Worm (Caenorhabditis elegans): ENCODE measurements around the gene Y105C5A.1273.
A peak's percentile ranks its signal among the peaks of the same experiment; 100 is the strongest.

The Y105C5A.1273 gene

DNA sequence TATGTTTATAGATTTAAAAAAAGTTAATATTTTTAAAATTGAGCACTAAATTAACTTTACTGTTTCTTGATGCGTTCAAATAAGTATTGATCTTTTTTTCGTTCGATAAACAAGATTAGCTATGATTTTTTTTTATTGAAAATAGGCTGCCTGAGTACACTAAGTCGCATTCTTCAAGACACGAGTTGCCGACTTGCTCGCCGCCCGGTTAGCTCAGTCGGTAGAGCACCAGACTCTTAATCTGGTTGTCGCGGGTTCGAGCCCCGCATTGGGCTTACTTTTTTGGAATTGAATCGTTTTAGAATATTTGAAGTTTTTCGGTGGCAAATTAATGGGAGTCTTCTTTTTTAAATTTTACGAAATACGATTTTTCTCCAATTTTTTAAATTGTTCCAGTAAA is 2.3 kb downstream of the Y105C5A.1273 start (continued):
- TF ChIP-seq B0336.3 (GFP tag; IDR thresholded peaks at IDR 0.05) (no peak), attf-6 (GFP tag; IDR thresholded peaks at IDR 0.05) (peak; percentile 98), nfya-1 (tag; optimal IDR thresholded peaks at IDR 0.05; ENCODE audit: borderline replicate concordance, insufficient read depth) (no peak), snpc-1.3 (tag; optimal IDR thresholded peaks at IDR 0.05; ENCODE audit: insufficient read depth) (peak; percentile 64), sdz-38 (tag; optimal IDR thresholded peaks at IDR 0.05) (no peak), F52B5.7 (tag; optimal IDR thresholded peaks at IDR 0.05) (no peak), F55B11.4 (tag; optimal IDR thresholded peaks at IDR 0.05; ENCODE audit: borderline replicate concordance, insufficient read depth) (no peak), akir-1 (GFP tag; optimal IDR thresholded peaks at IDR 0.05) (no peak), F57C9.4 (tag; optimal IDR thresholded peaks at IDR 0.05) (no peak), somi-1 (GFP tag; optimal IDR thresholded peaks at IDR 0.05) (no peak), B0035.1 (tag; optimal IDR thresholded peaks at IDR 0.05) (no peak), repo-1 (tag; optimal IDR thresholded peaks at IDR 0.05) (no peak), F22D6.2 (tag; optimal IDR thresholded peaks at IDR 0.05) (no peak), efl-1 (GFP tag; optimal IDR thresholded peaks at IDR 0.05) (no peak), snpc-1.1 (tag; optimal IDR thresholded peaks at IDR 0.05; ENCODE audit: insufficient read depth) (peak; percentile 62), him-1 (tag; optimal IDR thresholded peaks at IDR 0.05) (peak; percentile 21), snpc-3.4 (tag; optimal IDR thresholded peaks at IDR 0.05) (no peak), F10E7.11 (tag; optimal IDR thresholded peaks at IDR 0.05) (no peak), ceh-91 (GFP tag; IDR thresholded peaks at IDR 0.05) (no peak), chd-7 (tag; optimal IDR thresholded peaks at IDR 0.05) (no peak), madf-6 (GFP tag; IDR thresholded peaks at IDR 0.05) (no peak), atf-7 (tag; optimal IDR thresholded peaks at IDR 0.05) (no peak), Y79H2A.3 (GFP tag; conservative IDR thresholded peaks at IDR 0.05) (no peak), attf-5 (GFP tag; optimal IDR thresholded peaks at IDR 0.05) (no peak), F39B2.1 (GFP tag; IDR thresholded peaks at IDR 0.05) (no peak), mes-4 (tag; optimal IDR thresholded peaks at IDR 0.05) (no peak), nfyb-1 (GFP tag; IDR thresholded peaks at IDR 0.05) (0 out of 2 replicates have a peak, but pooled peaks have one; percentile 55), C06A6.2 (GFP tag; conservative IDR thresholded peaks at IDR 0.05) (no peak), dpl-1 (GFP tag; optimal IDR thresholded peaks at IDR 0.05) (no peak), hrde-1 (tag; optimal IDR thresholded peaks at IDR 0.05; ENCODE audit: borderline replicate concordance) (no peak), T07F8.4 (tag; optimal IDR thresholded peaks at IDR 0.05) (no peak), lsy-27 (tag; optimal IDR thresholded peaks at IDR 0.05; ENCODE audit: borderline replicate concordance, insufficient read depth) (no peak), K12H6.12 (tag; optimal IDR thresholded peaks at IDR 0.05) (no peak), zim-3 (tag; optimal IDR thresholded peaks at IDR 0.05) (no peak), let-607 (tag; optimal IDR thresholded peaks at IDR 0.05) (no peak), ceh-58 (GFP tag; IDR thresholded peaks at IDR 0.05) (no peak), ZK185.1 (tag; optimal IDR thresholded peaks at IDR 0.05; ENCODE audit: poor library complexity, severe bottlenecking) (no peak), egl-18 (GFP tag; IDR thresholded peaks at IDR 0.05) (no peak), fkh-3 (tag; optimal IDR thresholded peaks at IDR 0.05) (no peak), lag-1 (GFP tag; IDR thresholded peaks at IDR 0.05) (no peak), B0019.2 (GFP tag; conservative IDR thresholded peaks at IDR 0.05) (no peak), lsl-1 (GFP tag; optimal IDR thresholded peaks at IDR 0.05) (no peak), B0261.1 (tag; optimal IDR thresholded peaks at IDR 0.05) (peak; percentile 75)
